Fruit fly (Drosophila melanogaster): ENCODE data around the gene Lim3.

- TF ChIP-seq CG14655 (GFP tag; optimal IDR thresholded peaks at IDR 0.05) (no peak), CG12605 (GFP tag; IDR thresholded peaks at IDR 0.05) (no peak), CG9948 (tag; optimal IDR thresholded peaks at IDR 0.05) (no peak), CG13204 (GFP tag; optimal IDR thresholded peaks at IDR 0.05) (no peak), CG8159 (tag; optimal IDR thresholded peaks at IDR 0.05) (no peak), CG10348 (GFP tag; IDR thresholded peaks at IDR 0.05) (no peak), CG4496 (GFP tag; IDR thresholded peaks at IDR 0.05) (no peak), EcR (GFP tag; optimal IDR thresholded peaks at IDR 0.05) (no peak), CG8301 (tag; optimal IDR thresholded peaks at IDR 0.05) (no peak), D1 (tag; optimal IDR thresholded peaks at IDR 0.05) (no peak)
Observed at dm6 chr2L:19096361-19096760, 11.9 kb downstream of the Lim3 start.

Measured in whole organism, pupa.